Fruit fly (Drosophila melanogaster): Measurements from ENCODE around the gene CG42750.
A peak's percentile ranks its signal among the peaks of the same experiment; 100 is the strongest.

The CG42750 gene

dm6 chr2L:18305057-18305829, 29.7 kb upstream of the CG42750 start (continued):
- TF ChIP-seq CG17359 (tag; optimal IDR thresholded peaks at IDR 0.05), result peak; percentile 61
- peak; percentile 71 for TF ChIP-seq CG1233 (GFP tag; optimal IDR thresholded peaks at IDR 0.05)
- no peak for TF ChIP-seq cas (GFP tag; IDR thresholded peaks at IDR 0.05)
- TF ChIP-seq CG2875 (GFP tag; optimal IDR thresholded peaks at IDR 0.05), result no peak
- no peak for TF ChIP-seq CG15514 (GFP tag; optimal IDR thresholded peaks at IDR 0.05)
- TF ChIP-seq CG6683 (GFP tag; optimal IDR thresholded peaks at IDR 0.05), result no peak
- TF ChIP-seq Side (GFP tag; optimal IDR thresholded peaks at IDR 0.05), result no peak
- TF ChIP-seq pita (GFP tag; optimal IDR thresholded peaks at IDR 0.05), result no peak
- TF ChIP-seq Xbp1 (GFP tag; optimal IDR thresholded peaks at IDR 0.05), result peak; percentile 12
- TF ChIP-seq ato (GFP tag; IDR thresholded peaks at IDR 0.05; ENCODE audit: partially characterized antibody), result no peak
- TF ChIP-seq CTCF (GFP tag; optimal IDR thresholded peaks at IDR 0.05), result no peak
- peak; percentile 37 for TF ChIP-seq az2 (GFP tag; optimal IDR thresholded peaks at IDR 0.05)
- no peak for TF ChIP-seq Ada2b (GFP tag; IDR thresholded peaks at IDR 0.05)
- no peak for TF ChIP-seq Atf-2 (GFP tag; optimal IDR thresholded peaks at IDR 0.05)
- TF ChIP-seq tll (GFP tag; optimal IDR thresholded peaks at IDR 0.05), result no peak
- TF ChIP-seq bsh (GFP tag; optimal IDR thresholded peaks at IDR 0.05), result peak in 1 of 2 experiments; percentile 82
- no peak for TF ChIP-seq Ets97D (GFP tag; optimal IDR thresholded peaks at IDR 0.05)
- TF ChIP-seq slou (GFP tag; optimal IDR thresholded peaks at IDR 0.05), result no peak
- peak; percentile 66 for TF ChIP-seq CG1602 (GFP tag; optimal IDR thresholded peaks at IDR 0.05)
- TF ChIP-seq Hr51 (GFP tag; optimal IDR thresholded peaks at IDR 0.05), result peak in 1 of 2 experiments; percentile 53
- TF ChIP-seq Taf1 (GFP tag; IDR thresholded peaks at IDR 0.05), result no peak
- TF ChIP-seq Ptx1 (GFP tag; IDR thresholded peaks at IDR 0.05), result peak; percentile 34; the same call in 1 of the 2 replicates
- peak; percentile 75 for TF ChIP-seq Blimp-1 (GFP tag; optimal IDR thresholded peaks at IDR 0.05)
- peak; percentile 85 for TF ChIP-seq fd96Cb (tag; optimal IDR thresholded peaks at IDR 0.05)
- no peak for TF ChIP-seq nom (GFP tag; optimal IDR thresholded peaks at IDR 0.05)
- no peak for TF ChIP-seq ranshi (GFP tag; IDR thresholded peaks at IDR 0.05)
- no peak for TF ChIP-seq klu (GFP tag; IDR thresholded peaks at IDR 0.05)
- no peak for TF ChIP-seq Doc2 (GFP tag; IDR thresholded peaks at IDR 0.05)
- no peak for TF ChIP-seq ab (GFP tag; optimal IDR thresholded peaks at IDR 0.05)
- TF ChIP-seq dati (GFP tag; IDR thresholded peaks at IDR 0.05), result no peak
- TF ChIP-seq Dll (GFP tag; IDR thresholded peaks at IDR 0.05; ENCODE audit: partially characterized antibody), result no peak
- peak; percentile 24 for TF ChIP-seq lab (GFP tag; optimal IDR thresholded peaks at IDR 0.05)
- peak; percentile 72 for TF ChIP-seq CG13775 (GFP tag; optimal IDR thresholded peaks at IDR 0.05)
- peak; percentile 9 for TF ChIP-seq org-1 (GFP tag; optimal IDR thresholded peaks at IDR 0.05)
- TF ChIP-seq D (optimal IDR thresholded peaks at IDR 0.05), result no peak
- TF ChIP-seq D (GFP tag; optimal IDR thresholded peaks at IDR 0.05), result peak; percentile 80
- no peak; the same call in 1 of the 2 replicates for TF ChIP-seq CG32767 (GFP tag; IDR thresholded peaks at IDR 0.05)
- TF ChIP-seq grn (GFP tag; optimal IDR thresholded peaks at IDR 0.05), result no peak
- TF ChIP-seq unc-4 (GFP tag; IDR thresholded peaks at IDR 0.05; ENCODE audit: partially characterized antibody), result no peak
- TF ChIP-seq Fer2 (tag; optimal IDR thresholded peaks at IDR 0.05), result no peak
- TF ChIP-seq Dad (GFP tag; optimal IDR thresholded peaks at IDR 0.05), result no peak
- TF ChIP-seq CG16863 (GFP tag; optimal IDR thresholded peaks at IDR 0.05), result no peak
- no peak for TF ChIP-seq eyg (GFP tag; optimal IDR thresholded peaks at IDR 0.05)
- peak; percentile 43 for TF ChIP-seq CG17385 (GFP tag; optimal IDR thresholded peaks at IDR 0.05)
- TF ChIP-seq CG3838 (GFP tag; optimal IDR thresholded peaks at IDR 0.05), result no peak
- no peak for TF ChIP-seq Jarid2 (GFP tag; optimal IDR thresholded peaks at IDR 0.05)
- no peak for TF ChIP-seq crp (GFP tag; optimal IDR thresholded peaks at IDR 0.05)
- TF ChIP-seq jumu (GFP tag; optimal IDR thresholded peaks at IDR 0.05), result no peak
- TF ChIP-seq Mes4 (GFP tag; optimal IDR thresholded peaks at IDR 0.05), result no peak

Measured in whole organism, embryonic.